In genomic region chr3L:17493256-17493655, dm6 we compare ENCODE assay signal across 3 fruit fly cellular contexts.
A peak's percentile ranks its signal among the peaks of the same experiment; 100 is the strongest.
TF ChIP-seq lines count a peak whose summit lies in the region.

No protein-coding gene starts in this region.

- TF ChIP-seq CTCF in whole organism, embryonic (GFP tag; optimal IDR thresholded peaks at IDR 0.05; lab: Kevin White, UChicago) = no peak

TF ChIP-seq in whole organism, embryonic, 481 proteins besides CTCF, POLR2A, EP300 and RAD21:
- peak; percentile 20 for TF ChIP-seq Ets65A (GFP tag; lab: Kevin White, UChicago)
- TF ChIP-seq Jarid2 (GFP tag; optimal IDR thresholded peaks at IDR 0.05; lab: Kevin White, UChicago) = no peak
- peak; percentile 28 for TF ChIP-seq Blimp-1 (GFP tag; optimal IDR thresholded peaks at IDR 0.05; lab: Kevin White, UChicago)
- no peak for TF ChIP-seq CG14667 (GFP tag; IDR thresholded peaks at IDR 0.05; lab: Robert Waterston, UW)
- 0 out of 3 replicates have a peak, but pooled peaks have one; percentile 16 for TF ChIP-seq CG14860 (GFP tag; IDR thresholded peaks at IDR 0.05; lab: Robert Waterston, UW; ENCODE audit: partially characterized antibody)
- TF ChIP-seq D19B (GFP tag; optimal IDR thresholded peaks at IDR 0.05; lab: Kevin White, UChicago) = no peak
- TF ChIP-seq CG43689 (GFP tag; IDR thresholded peaks at IDR 0.05; lab: Robert Waterston, UW) = no peak
- no peak for TF ChIP-seq sd (tag; optimal IDR thresholded peaks at IDR 0.05; lab: Kevin White, UChicago)
- TF ChIP-seq ci (GFP tag; IDR thresholded peaks at IDR 0.05; lab: Robert Waterston, UW) = no peak
- peak; percentile 69 for TF ChIP-seq CG7372 (GFP tag; IDR thresholded peaks at IDR 0.05; lab: Robert Waterston, UW)
- peak; percentile 67; the same call in 1 of the 3 replicates for TF ChIP-seq sr (GFP tag; IDR thresholded peaks at IDR 0.05; lab: Robert Waterston, UW)
- no peak for TF ChIP-seq Hand (GFP tag; optimal IDR thresholded peaks at IDR 0.05; lab: Kevin White, UChicago)

TF ChIP-seq in whole organism, prepupa, 60 proteins besides CTCF, POLR2A, EP300 and RAD21:
- TF ChIP-seq eg (GFP tag; IDR thresholded peaks at IDR 0.05; lab: Robert Waterston, UW) (peak; percentile 10; the same call in 1 of the 3 replicates), salr (GFP tag; optimal IDR thresholded peaks at IDR 0.05; lab: Kevin White, UChicago) (no peak), CG4318 (GFP tag; optimal IDR thresholded peaks at IDR 0.05; lab: Kevin White, UChicago) (no peak)

TF ChIP-seq in whole organism, pupa, 21 proteins besides CTCF, POLR2A, EP300 and RAD21:
- TF ChIP-seq CG4496 (GFP tag; IDR thresholded peaks at IDR 0.05; lab: Robert Waterston, UW) = 0 out of 3 replicates have a peak, but pooled peaks have one; percentile 9
- no peak for TF ChIP-seq CG10348 (GFP tag; IDR thresholded peaks at IDR 0.05; lab: Robert Waterston, UW)

Comparison
In these comparisons a context has a peak if more than half of its experiments do, and no peak if none do; other contexts are left out.
1. Of the 7 proteins assayed by ChIP-seq in both whole organism, embryonic and whole organism, prepupa: peak only in whole organism, embryonic: Blimp-1; only in whole organism, prepupa: none; in both: none; in neither: 6.